Worm (Caenorhabditis elegans): Measurements from ENCODE around the gene ZK550.2.

ce11 chrIV:17216048-17216447, 29.3 kb upstream of the ZK550.2 start, which contains the start of gene Y116A8B.1:
- TF ChIP-seq ztf-29 (GFP tag; IDR thresholded peaks at IDR 0.05) (no peak), med-1 (GFP tag; optimal IDR thresholded peaks at IDR 0.05; ENCODE audit: insufficient read depth) (no peak), tab-1 (GFP tag; IDR thresholded peaks at IDR 0.05) (no peak), T22C8.4 (GFP tag; IDR thresholded peaks at IDR 0.05) (no peak), flt-1 (GFP tag; IDR thresholded peaks at IDR 0.05) (no peak), ztf-23 (GFP tag; IDR thresholded peaks at IDR 0.05) (no peak), klf-2 (GFP tag; conservative IDR thresholded peaks at IDR 0.05) (no peak), cog-1 (tag; optimal IDR thresholded peaks at IDR 0.05) (no peak), ref-1 (GFP tag; conservative IDR thresholded peaks at IDR 0.05) (no peak)
